Worm (Caenorhabditis elegans) whole organism, young adult: Measurements from ENCODE around the gene ZC168.2.

Experiments
- Y53F4B.3 ChIP-seq: fragments of 200-800 bp; sonication (Bioruptor generic); IDR thresholded peaks from 2 replicates; pipeline ENCODE4 v1.3.6; 2022; ENCODE audit warnings: missing genetic modification reagents, missing genetic modification characterization, missing compliant biosample characterization
- Y53G8AR.9 ChIP-seq: fragments of 200-800 bp; sonication (Bioruptor generic); conservative IDR thresholded peaks from 2 replicates; pipeline ENCODE4 v1.3.6; 2022; ENCODE audit warnings: missing genetic modification reagents, missing genetic modification characterization, missing compliant biosample characterization
- ama-1 ChIP-seq, 3 experiments: fragments of 150-350 bp in 1 of 3; sonication (generic microtip) in 2 of 3; optimal IDR thresholded peaks; 2 replicates each; lab custom pipeline; 2014 to 2018; ENCODE audit warnings: missing biosample characterization in 2 of 3, missing genetic modification characterization in 2 of 3, missing genetic modification reagents in 2 of 3
- aptf-3 ChIP-seq: fragments of 200-800 bp; sonication (Bioruptor generic); IDR thresholded peaks from 2 replicates; pipeline ENCODE4 v1.3.6; 2022; ENCODE audit warnings: missing genetic modification characterization, missing compliant biosample characterization
- bed-2 ChIP-seq: fragments of 200-800 bp; sonication (Bioruptor generic); IDR thresholded peaks from 2 replicates; pipeline ENCODE4 v1.3.6; 2022; ENCODE audit warnings: missing genetic modification reagents, missing genetic modification characterization, missing compliant biosample characterization
- ceh-58 ChIP-seq: fragments of 200-800 bp; sonication (Bioruptor generic); IDR thresholded peaks from 2 replicates; pipeline ENCODE4 v1.3.6; 2022; ENCODE audit warnings: missing genetic modification characterization, missing compliant biosample characterization
- ceh-79 ChIP-seq: sonication (generic microtip); optimal IDR thresholded peaks from 2 replicates; lab custom pipeline; 2017; ENCODE audit warnings: mild to moderate bottlenecking, missing genetic modification characterization, missing compliant biosample characterization
- egl-44 ChIP-seq: fragments of 200-800 bp; sonication (Bioruptor generic); IDR thresholded peaks from 2 replicates; pipeline ENCODE4 v1.3.6; 2022; ENCODE audit warnings: missing genetic modification reagents, missing genetic modification characterization, missing compliant biosample characterization
- hrde-1 ChIP-seq: sonication (generic microtip); optimal IDR thresholded peaks from 2 replicates; lab custom pipeline; 2016; ENCODE audit warnings: missing genetic modification characterization, mild to moderate bottlenecking, missing compliant biosample characterization, moderate library complexity, missing genotype, missing genetic modification reagents, borderline replicate concordance
- lin-40 ChIP-seq: sonication (generic microtip); optimal IDR thresholded peaks from 2 replicates; lab custom pipeline; 2016; ENCODE audit warnings: missing genetic modification characterization, mild to moderate bottlenecking, missing compliant biosample characterization, missing genotype, missing genetic modification reagents
- mel-28 ChIP-seq: sonication (generic microtip); optimal IDR thresholded peaks from 2 replicates; lab custom pipeline; 2016; ENCODE audit warnings: borderline replicate concordance, mild to moderate bottlenecking, missing genetic modification characterization, missing compliant biosample characterization
- nfya-1 ChIP-seq: sonication (generic microtip); optimal IDR thresholded peaks from 2 replicates; lab custom pipeline; 2017; ENCODE audit warnings: antibody characterized with exemption, missing compliant biosample characterization, missing genetic modification characterization, borderline replicate concordance; ENCODE audit not compliant: insufficient read depth
- snpc-1.3 ChIP-seq: sonication (generic microtip); optimal IDR thresholded peaks from 2 replicates; lab custom pipeline; 2017; ENCODE audit warnings: missing genetic modification characterization, mild to moderate bottlenecking, missing compliant biosample characterization, antibody characterized with exemption, moderate library complexity, missing genotype, missing genetic modification reagents; ENCODE audit not compliant: insufficient read depth

ce11 chrIV:10699660-10700059, 28.2 kb upstream of the ZC168.2 start, which contains the start of gene R102.11:
- TF ChIP-seq snpc-1.3 = no peak
- no peak for TF ChIP-seq mel-28
- TF ChIP-seq ceh-79 = no peak
- TF ChIP-seq Y53F4B.3 (GFP tag; lab: Robert Waterston, UW) = no peak
- no peak for TF ChIP-seq ama-1 (optimal IDR thresholded peaks at IDR 0.05; lab: Kevin White, UChicago)
- TF ChIP-seq ama-1 (GFP tag; optimal IDR thresholded peaks at IDR 0.05; lab: Kevin White, UChicago) = no peak
- no peak for TF ChIP-seq lin-40 (tag; lab: Kevin White, UChicago)
- no peak for TF ChIP-seq bed-2 (GFP tag; lab: Robert Waterston, UW)
- TF ChIP-seq egl-44 (GFP tag; lab: Robert Waterston, UW) = no peak
- no peak for TF ChIP-seq nfya-1 (tag; lab: Kevin White, UChicago)
- TF ChIP-seq aptf-3 (GFP tag; lab: Robert Waterston, UW) = no peak
- TF ChIP-seq ceh-58 (GFP tag; lab: Robert Waterston, UW) = no peak
- TF ChIP-seq Y53G8AR.9 (GFP tag; lab: Robert Waterston, UW) = no peak
- no peak for TF ChIP-seq hrde-1 (tag; lab: Kevin White, UChicago)
